Fruit fly (Drosophila melanogaster) whole organism, embryonic: ENCODE measurements around the gene CG8837.

Experiments used
- CG10979 ChIP-seq: fragments of 200-800 bp; sonication (Bioruptor generic); optimal IDR thresholded peaks from 2 replicates; lab custom pipeline; 2018; ENCODE audit warnings: missing biosample characterization, mild to moderate bottlenecking, missing genetic modification characterization, moderate library complexity
- CG11696 ChIP-seq: fragments of 200-800 bp; sonication (Bioruptor generic); IDR thresholded peaks from 2 replicates; pipeline ENCODE4 v1.3.6; 2022; ENCODE audit warnings: missing biosample characterization, missing genetic modification characterization
- CG12219 ChIP-seq: fragments of 200-800 bp; sonication (Bioruptor generic); optimal IDR thresholded peaks from 3 replicates; lab custom pipeline; 2018; ENCODE audit warnings: missing biosample characterization, mild to moderate bottlenecking, missing genetic modification characterization
- CG12236 ChIP-seq: fragments of 200-800 bp; sonication (Bioruptor generic); optimal IDR thresholded peaks from 2 replicates; lab custom pipeline; 2016; ENCODE audit warnings: missing biosample characterization, missing genetic modification characterization
- CG13624 ChIP-seq: fragments of 200-800 bp; sonication (Bioruptor generic); optimal IDR thresholded peaks from 2 replicates; lab custom pipeline; 2016; ENCODE audit warnings: missing biosample characterization, missing genetic modification characterization
- CG13775 ChIP-seq: fragments of 200-800 bp; sonication (Bioruptor generic); optimal IDR thresholded peaks from 3 replicates; lab custom pipeline; 2017; ENCODE audit warnings: missing biosample characterization, mild to moderate bottlenecking, missing genetic modification characterization
- CG14860 ChIP-seq: fragments of 200-800 bp; sonication (Bioruptor generic); IDR thresholded peaks from 3 replicates; pipeline ENCODE4 v1.3.6; 2022; ENCODE audit warnings: missing biosample characterization, missing genetic modification characterization; ENCODE audit not compliant: partially characterized antibody
- CG15601 ChIP-seq: fragments of 200-800 bp; sonication (Bioruptor generic); optimal IDR thresholded peaks from 3 replicates; lab custom pipeline; 2019; ENCODE audit warnings: missing biosample characterization, mild to moderate bottlenecking, missing genetic modification characterization, moderate library complexity
- CG16813 ChIP-seq: fragments of 200-800 bp; sonication (Bioruptor generic); IDR thresholded peaks from 3 replicates; pipeline ENCODE4 v1.3.6; 2022; ENCODE audit warnings: missing biosample characterization, missing genetic modification characterization; ENCODE audit not compliant: partially characterized antibody
- CG17186 ChIP-seq: fragments of 200-800 bp; sonication (Bioruptor generic); optimal IDR thresholded peaks from 3 replicates; lab custom pipeline; 2017; ENCODE audit warnings: missing biosample characterization, missing genetic modification reagents, missing genetic modification characterization
- CG18599 ChIP-seq: fragments of 200-800 bp; sonication (Bioruptor generic); optimal IDR thresholded peaks from 3 replicates; lab custom pipeline; 2017; ENCODE audit warnings: missing biosample characterization, missing genetic modification characterization, mild to moderate bottlenecking, moderate library complexity, missing genetic modification reagents
- CG2712 ChIP-seq: fragments of 200-800 bp; optimal IDR thresholded peaks from 3 replicates; lab custom pipeline; 2019; ENCODE audit warnings: missing biosample characterization, mild to moderate bottlenecking, missing genetic modification characterization, moderate library complexity
- CG2875 ChIP-seq: fragments of 200-800 bp; sonication (Bioruptor generic); optimal IDR thresholded peaks from 2 replicates; lab custom pipeline; 2017; ENCODE audit warnings: missing biosample characterization, mild to moderate bottlenecking, missing genetic modification characterization, missing genetic modification reagents
- CG31441 ChIP-seq: fragments of 200-800 bp; sonication (Bioruptor generic); IDR thresholded peaks from 2 replicates; pipeline ENCODE4 v1.3.6; 2022; ENCODE audit warnings: missing biosample characterization, missing genetic modification characterization
- CG3847 ChIP-seq: fragments of 200-800 bp; sonication (Bioruptor generic); IDR thresholded peaks from 2 replicates; pipeline ENCODE4 v1.3.6; 2022; ENCODE audit warnings: missing biosample characterization, missing genetic modification characterization
- CG4820 ChIP-seq: fragments of 200-800 bp; sonication (Bioruptor generic); optimal IDR thresholded peaks from 3 replicates; lab custom pipeline; 2016; ENCODE audit warnings: missing biosample characterization, missing genetic modification characterization
- CG6689 ChIP-seq: fragments of 200-800 bp; sonication (Bioruptor generic); IDR thresholded peaks from 2 replicates; pipeline ENCODE4 v1.3.6; 2022; ENCODE audit warnings: missing biosample characterization, missing genetic modification characterization
- CG8290 ChIP-seq, 3 experiments: fragments of 200-800 bp; sonication (Bioruptor generic); optimal IDR thresholded peaks; 2 replicates each; lab custom pipeline; 2016 to 2019; ENCODE audit warnings: missing biosample characterization in 3 of 3, missing genetic modification characterization in 3 of 3, mild to moderate bottlenecking in 2 of 3, moderate library complexity in 1 of 3
- Dbx ChIP-seq: fragments of 200-800 bp; sonication (Bioruptor generic); IDR thresholded peaks from 3 replicates; pipeline ENCODE4 v1.3.6; 2022; ENCODE audit warnings: missing biosample characterization, missing genetic modification characterization
- ERR ChIP-seq: fragments of 200-800 bp; sonication (Bioruptor generic); optimal IDR thresholded peaks from 2 replicates; lab custom pipeline; 2016; ENCODE audit warnings: missing biosample characterization, missing genetic modification characterization
- Max ChIP-seq: fragments of 200-800 bp; sonication (Bioruptor generic); optimal IDR thresholded peaks from 2 replicates; lab custom pipeline; 2016; ENCODE audit warnings: missing biosample characterization, mild to moderate bottlenecking, missing genetic modification characterization
- Med ChIP-seq: fragments of 200-800 bp; sonication (Bioruptor generic); peaks from one replicate; lab custom pipeline; 2016; ENCODE audit warnings: missing biosample characterization, missing genetic modification characterization, mild to moderate bottlenecking, inconsistent platforms, moderate library complexity
- NK7.1 ChIP-seq: fragments of 200-800 bp; sonication (Bioruptor generic); optimal IDR thresholded peaks from 3 replicates; lab custom pipeline; 2016; ENCODE audit warnings: missing biosample characterization, missing genetic modification characterization
- Rfx ChIP-seq: fragments of 200-800 bp; sonication (Bioruptor generic); IDR thresholded peaks from 2 replicates; pipeline ENCODE4 v1.3.6; 2022; ENCODE audit warnings: missing biosample characterization, missing genetic modification characterization
- Side ChIP-seq: fragments of 200-800 bp; sonication (Bioruptor generic); optimal IDR thresholded peaks from 2 replicates; lab custom pipeline; 2016; ENCODE audit warnings: missing biosample characterization, missing genetic modification characterization
- Sin3A ChIP-seq: fragments of >200 bp; optimal IDR thresholded peaks from 2 replicates; lab custom pipeline; 2018
- Six4 ChIP-seq: fragments of 200-800 bp; sonication (Bioruptor generic); optimal IDR thresholded peaks from 2 replicates; lab custom pipeline; 2016; ENCODE audit warnings: missing biosample characterization, missing genetic modification characterization
- Sry-δ ChIP-seq: fragments of 200-800 bp; sonication (Bioruptor generic); optimal IDR thresholded peaks from 2 replicates; lab custom pipeline; 2016; ENCODE audit warnings: missing biosample characterization, missing genetic modification characterization
- chinmo ChIP-seq: fragments of 200-800 bp; sonication (Bioruptor generic); IDR thresholded peaks from 4 replicates; pipeline ENCODE4 v1.3.6; 2022; ENCODE audit warnings: missing biosample characterization, missing genetic modification characterization; ENCODE audit not compliant: partially characterized antibody
- croc ChIP-seq: fragments of 200-800 bp; sonication (Bioruptor generic); conservative IDR thresholded peaks from 3 replicates; pipeline ENCODE4 v1.3.6; 2022; ENCODE audit warnings: missing biosample characterization, missing genetic modification characterization
- crp ChIP-seq, 2 experiments: fragments of 200-800 bp; sonication (Bioruptor generic); optimal IDR thresholded peaks; 2 replicates in 1 of 2; 3 replicates in 1 of 2; lab custom pipeline; 2017; ENCODE audit warnings: missing biosample characterization in 2 of 2, missing genetic modification characterization in 2 of 2, mild to moderate bottlenecking in 1 of 2, moderate library complexity in 1 of 2
- dan ChIP-seq: fragments of 200-800 bp; sonication (Bioruptor generic); IDR thresholded peaks from 2 replicates; pipeline ENCODE4 v1.3.6; 2022; ENCODE audit warnings: missing biosample characterization, missing genetic modification characterization
- dpn ChIP-seq, 2 experiments: fragments of 200-800 bp; sonication (Bioruptor generic); optimal IDR thresholded peaks; 3 replicates each; lab custom pipeline; 2016; ENCODE audit warnings: missing biosample characterization in 2 of 2, missing genetic modification characterization in 2 of 2
- ftz-f1 ChIP-seq: fragments of 200-800 bp; sonication (Bioruptor generic); optimal IDR thresholded peaks from 2 replicates; lab custom pipeline; 2016; ENCODE audit warnings: missing biosample characterization, missing genetic modification characterization
- gcm2 ChIP-seq: fragments of 200-800 bp; sonication (Bioruptor generic); optimal IDR thresholded peaks from 2 replicates; lab custom pipeline; 2016; ENCODE audit warnings: missing biosample characterization, missing genetic modification characterization
- hbn ChIP-seq: fragments of 200-800 bp; sonication (Bioruptor generic); IDR thresholded peaks from 2 replicates; pipeline ENCODE4 v1.3.6; 2022; ENCODE audit warnings: missing biosample characterization, missing genetic modification characterization; ENCODE audit not compliant: partially characterized antibody
- jigr1 ChIP-seq: fragments of 200-800 bp; sonication (Bioruptor generic); IDR thresholded peaks from 3 replicates; pipeline ENCODE4 v1.3.6; 2022; ENCODE audit warnings: missing biosample characterization, missing genetic modification characterization
- kah ChIP-seq: fragments of 200-800 bp; sonication (Bioruptor generic); optimal IDR thresholded peaks from 2 replicates; lab custom pipeline; 2018; ENCODE audit warnings: missing biosample characterization, mild to moderate bottlenecking, missing genetic modification characterization
- lab ChIP-seq: fragments of 200-800 bp; sonication (Bioruptor generic); optimal IDR thresholded peaks from 3 replicates; lab custom pipeline; 2017; ENCODE audit warnings: missing biosample characterization, missing genetic modification characterization, mild to moderate bottlenecking, moderate library complexity, missing genetic modification reagents
- nau ChIP-seq: fragments of 200-800 bp; sonication (Bioruptor generic); optimal IDR thresholded peaks from 3 replicates; lab custom pipeline; 2017; ENCODE audit warnings: missing biosample characterization, mild to moderate bottlenecking, missing genetic modification characterization, missing genetic modification reagents
- nmo ChIP-seq: fragments of 200-800 bp; sonication (Bioruptor generic); optimal IDR thresholded peaks from 2 replicates; lab custom pipeline; 2018; ENCODE audit warnings: missing biosample characterization, mild to moderate bottlenecking, missing genetic modification characterization, moderate library complexity
- nom ChIP-seq: fragments of 200-800 bp; sonication (Bioruptor generic); optimal IDR thresholded peaks from 2 replicates; lab custom pipeline; 2017; ENCODE audit warnings: missing biosample characterization, missing genetic modification characterization, mild to moderate bottlenecking, moderate library complexity, missing genetic modification reagents
- phol ChIP-seq: fragments of 200-800 bp; sonication (Bioruptor generic); optimal IDR thresholded peaks from 3 replicates; lab custom pipeline; 2018; ENCODE audit warnings: missing biosample characterization, mild to moderate bottlenecking, missing genetic modification characterization, moderate library complexity
- shn ChIP-seq: fragments of 200-800 bp; sonication (Bioruptor generic); optimal IDR thresholded peaks from 3 replicates; lab custom pipeline; 2016; ENCODE audit warnings: missing biosample characterization, missing genetic modification characterization
- sqz ChIP-seq: fragments of 200-800 bp; sonication (Bioruptor generic); optimal IDR thresholded peaks from 3 replicates; lab custom pipeline; 2018; ENCODE audit warnings: missing biosample characterization, mild to moderate bottlenecking, missing genetic modification characterization
- trem ChIP-seq: fragments of 200-800 bp; optimal IDR thresholded peaks from 3 replicates; lab custom pipeline; 2019; ENCODE audit warnings: missing biosample characterization, mild to moderate bottlenecking, missing genetic modification characterization, moderate library complexity
- tx ChIP-seq: fragments of 200-800 bp; sonication (Bioruptor generic); optimal IDR thresholded peaks from 2 replicates; lab custom pipeline; 2016; ENCODE audit warnings: missing biosample characterization, missing genetic modification characterization
- wor ChIP-seq: fragments of 200-800 bp; sonication (Bioruptor generic); IDR thresholded peaks from 2 replicates; pipeline ENCODE4 v1.3.6; 2022; ENCODE audit warnings: missing biosample characterization, missing genetic modification characterization

Gene CG8837

dm6 chr2L:3302958-3303842 is 16.8 kb upstream of the CG8837 start, which contains the start of gene CG9663:
Gene CG9663 (minus strand): TSS chr2L:3303130.
- TF ChIP-seq Sry-δ (GFP tag; lab: Kevin White, UChicago) (peak; percentile 91), wor (GFP tag; lab: Robert Waterston, UW) (no peak), NK7.1 (GFP tag; lab: Kevin White, UChicago) (peak; percentile 7), CG14860 (GFP tag; lab: Robert Waterston, UW) (no peak), Six4 (GFP tag; lab: Kevin White, UChicago) (no peak), Rfx (GFP tag; lab: Robert Waterston, UW) (peak; percentile 52), CG13624 (GFP tag; lab: Kevin White, UChicago) (peak; percentile 7), CG12219 (GFP tag; lab: Kevin White, UChicago) (peak; percentile 14), CG18599 (peak; percentile 59), CG13775 (GFP tag; lab: Kevin White, UChicago) (peak; percentile 1), nau (peak; percentile 38), CG16813 (GFP tag; lab: Robert Waterston, UW) (peak; percentile 41; the same call in 1 of the 3 replicates), dpn (GFP tag; optimal IDR thresholded peaks at IDR 0.05; lab: Kevin White, UChicago) (peak; percentile 14 to 34), crp (GFP tag; optimal IDR thresholded peaks at IDR 0.05; lab: Kevin White, UChicago) (peak; percentile 14 to 82), jigr1 (no peak), gcm2 (GFP tag; lab: Kevin White, UChicago) (peak; percentile 51), croc (GFP tag; lab: Robert Waterston, UW) (no peak), ERR (GFP tag; lab: Kevin White, UChicago) (peak; percentile 19), CG12236 (GFP tag; lab: Kevin White, UChicago) (no peak), CG15601 (tag; lab: Kevin White, UChicago) (peak; percentile 9), hbn (GFP tag; lab: Robert Waterston, UW) (no peak), Dbx (GFP tag; lab: Robert Waterston, UW) (peak; percentile 35; the same call in 1 of the 3 replicates), trem (tag; lab: Kevin White, UChicago) (peak; percentile 43), CG10979 (tag; lab: Kevin White, UChicago) (peak; percentile 5), Max (GFP tag; lab: Kevin White, UChicago) (peak; percentile 11), nmo (GFP tag; lab: Kevin White, UChicago) (peak; percentile 17), kah (GFP tag; lab: Kevin White, UChicago) (no peak), CG31441 (no peak), lab (peak; percentile 62), Side (peak; percentile 13), CG4820 (no peak), CG17186 (GFP tag; lab: Kevin White, UChicago) (peak; percentile 18), shn (peak; percentile 50), nom (GFP tag; lab: Kevin White, UChicago) (peak; percentile 94), CG8290 (GFP tag; optimal IDR thresholded peaks at IDR 0.05; lab: Kevin White, UChicago) (no peak), CG8290 (tag; optimal IDR thresholded peaks at IDR 0.05; lab: Kevin White, UChicago) (peak in 1 of 2 experiments; percentile 61), Med (GFP tag; lab: Kevin White, UChicago) (peak; percentile 74), tx (GFP tag; lab: Kevin White, UChicago) (peak; percentile 9), CG3847 (peak; percentile 45), ftz-f1 (GFP tag; lab: Kevin White, UChicago) (peak; percentile 47), dan (GFP tag; lab: Robert Waterston, UW) (no peak), Sin3A (lab: Kevin White, UChicago) (peak; percentile 53), sqz (GFP tag; lab: Kevin White, UChicago) (peak; percentile 100), CG11696 (GFP tag; lab: Robert Waterston, UW) (0 out of 2 replicates have a peak, but pooled peaks have one; percentile 12), chinmo (GFP tag; lab: Robert Waterston, UW) (peak; percentile 65; the same call in 2 of the 4 replicates), CG6689 (no peak), CG2712 (peak; percentile 33), phol (tag; lab: Kevin White, UChicago) (peak; percentile 7), CG2875 (no peak)
